Fruit fly (Drosophila melanogaster) whole organism, wandering third instar larva: ENCODE data around the gene ACXE.

Source experiments
- Abd-B ChIP-seq: fragments of >200 bp; optimal IDR thresholded peaks from 2 replicates; lab custom pipeline; 2017; ENCODE audit warnings: missing biosample characterization, missing genetic modification characterization
- CG9705 ChIP-seq: fragments of 200-800 bp; sonication (Bioruptor generic); optimal IDR thresholded peaks from 2 replicates; lab custom pipeline; 2018; ENCODE audit warnings: missing biosample characterization, mild to moderate bottlenecking, missing genetic modification characterization
- Dfd ChIP-seq: fragments of >200 bp; optimal IDR thresholded peaks from 2 replicates; lab custom pipeline; 2017; ENCODE audit warnings: missing biosample characterization, missing genetic modification characterization
- Jra ChIP-seq: sonication (Bioruptor generic); optimal IDR thresholded peaks from 2 replicates; lab custom pipeline; 2016; ENCODE audit warnings: missing biosample characterization, missing genetic modification characterization
- dl ChIP-seq, 2 experiments: fragments of 175-275, 200-275 bp in 1 of 2; fragments of 200-275 bp in 1 of 2; sonication (Bioruptor generic); optimal IDR thresholded peaks; lab custom pipeline; 2018; ENCODE audit warnings: mild to moderate bottlenecking in 2 of 2, missing biosample characterization in 2 of 2, missing genetic modification characterization in 2 of 2, moderate library complexity in 2 of 2; ENCODE audit not compliant: partially characterized antibody in 2 of 2, insufficient read depth in 1 of 2
- foxo ChIP-seq, 2 experiments: fragments of 200-800 bp; sonication (Bioruptor generic); optimal IDR thresholded peaks; 2 replicates in 1 of 2; 3 replicates in 1 of 2; lab custom pipeline; 2016 to 2017; ENCODE audit warnings: missing biosample characterization in 2 of 2, missing genetic modification characterization in 2 of 2
- h ChIP-seq: fragments of 200-800 bp; sonication (Bioruptor generic); optimal IDR thresholded peaks from 3 replicates; lab custom pipeline; 2016; ENCODE audit warnings: missing biosample characterization, mild to moderate bottlenecking, missing genetic modification characterization
- psq ChIP-seq: fragments of 200-800 bp; sonication (Bioruptor generic); optimal IDR thresholded peaks from 3 replicates; lab custom pipeline; 2017; ENCODE audit warnings: missing biosample characterization, mild to moderate bottlenecking, missing genetic modification characterization, moderate library complexity
- sage ChIP-seq: fragments of 200-800 bp; sonication (Bioruptor generic); optimal IDR thresholded peaks from 2 replicates; lab custom pipeline; 2016; ENCODE audit warnings: missing biosample characterization, mild to moderate bottlenecking, missing genetic modification characterization
- usp ChIP-seq: fragments of >200 bp; optimal IDR thresholded peaks from 2 replicates; lab custom pipeline; 2017; ENCODE audit warnings: missing biosample characterization, missing genetic modification characterization
- woc ChIP-seq: sonication (Bioruptor generic); optimal IDR thresholded peaks from 2 replicates; lab custom pipeline; 2016; ENCODE audit warnings: missing biosample characterization, mild to moderate bottlenecking, missing genetic modification characterization

DNA sequence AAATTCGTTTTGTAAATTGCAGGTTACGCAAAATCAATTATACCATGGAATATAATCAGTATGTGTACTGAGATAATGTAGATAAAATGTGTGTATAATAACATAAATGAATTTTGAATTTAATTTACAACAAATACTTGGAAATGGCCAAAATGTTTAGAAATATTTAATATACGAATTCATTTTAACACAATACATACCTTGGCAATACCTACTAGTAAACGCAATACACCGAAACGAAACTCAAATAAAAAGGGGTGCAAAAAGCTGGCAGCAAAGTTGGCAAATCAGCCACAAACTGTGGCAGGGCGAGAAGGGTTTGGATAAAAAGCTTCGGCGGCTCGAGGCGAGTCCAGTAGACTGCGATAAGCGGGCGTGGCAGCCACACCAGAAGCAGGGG, 40.9 kb downstream of the ACXE start, which contains the start of gene CG16800:
- no peak for TF ChIP-seq Dfd (GFP tag; lab: Kevin White, UChicago)
- TF ChIP-seq usp (GFP tag; lab: Kevin White, UChicago), result no peak
- no peak for TF ChIP-seq CG9705 (GFP tag; lab: Kevin White, UChicago)
- no peak for TF ChIP-seq psq
- TF ChIP-seq Abd-B, result no peak
- no peak for TF ChIP-seq h (GFP tag; lab: Kevin White, UChicago)
- TF ChIP-seq Jra (GFP tag; lab: Kevin White, UChicago), result no peak
- no peak for TF ChIP-seq dl (GFP tag; optimal IDR thresholded peaks at IDR 0.05; lab: Kevin White, UChicago; ENCODE audit: insufficient read depth in 1 of 2, partially characterized antibody in 2 of 2)
- TF ChIP-seq sage, result no peak
- TF ChIP-seq woc (GFP tag; lab: Kevin White, UChicago), result no peak
- no peak for TF ChIP-seq foxo (GFP tag; optimal IDR thresholded peaks at IDR 0.05; lab: Kevin White, UChicago)
